Worm (Caenorhabditis elegans): Measurements from ENCODE around the gene sqst-5.

sqst-5 gene

DNA sequence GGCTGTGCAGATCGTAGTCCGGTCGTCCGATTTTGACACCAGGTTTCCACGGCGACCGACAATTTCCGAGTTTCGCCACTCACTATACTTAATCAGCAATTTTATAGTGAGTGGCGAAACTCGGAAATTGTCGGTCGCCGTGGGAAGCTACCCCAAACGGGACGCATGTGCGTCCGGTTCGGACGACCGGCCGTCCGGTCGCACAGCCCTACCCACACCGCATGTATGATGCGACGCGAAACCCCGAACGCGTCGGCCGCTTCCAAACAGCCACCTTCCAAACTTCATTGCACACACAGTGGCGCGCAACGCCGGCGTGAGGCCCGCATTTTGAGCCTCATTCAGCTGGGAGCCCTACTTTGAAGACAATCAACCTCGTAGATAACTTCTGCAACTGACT is 3.7 kb upstream of the sqst-5 start:
- TF ChIP-seq nhr-232 (tag; optimal IDR thresholded peaks at IDR 0.05) (no peak), mec-3 (tag; optimal IDR thresholded peaks at IDR 0.05; ENCODE audit: borderline replicate concordance) (no peak), C08G9.2 (tag; optimal IDR thresholded peaks at IDR 0.05) (no peak), ceh-14 (tag; optimal IDR thresholded peaks at IDR 0.05) (no peak), pqm-1 (tag; optimal IDR thresholded peaks at IDR 0.05) (no peak), ztf-16 (tag; optimal IDR thresholded peaks at IDR 0.05) (no peak), ceh-19 (GFP tag; optimal IDR thresholded peaks at IDR 0.05) (no peak), syd-9 (tag; optimal IDR thresholded peaks at IDR 0.05) (no peak)

DNA sequence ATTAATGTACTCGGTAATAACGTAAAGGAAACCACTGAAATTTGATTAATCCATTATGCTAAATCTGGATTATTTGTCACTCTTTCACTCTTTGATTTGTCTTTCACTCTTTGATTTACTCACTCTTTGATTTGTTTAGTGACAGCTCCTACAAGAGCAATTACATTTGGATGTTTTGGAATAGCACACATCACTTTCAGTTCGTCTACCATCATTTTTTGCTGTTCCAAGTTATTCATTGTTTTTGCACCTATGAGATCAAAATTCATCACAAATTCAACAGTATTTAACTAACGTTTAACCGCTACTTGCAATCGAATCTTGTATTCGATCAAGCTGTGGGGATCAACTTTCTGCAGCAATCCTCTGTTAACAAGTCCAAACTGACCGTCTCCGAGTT is 1.7 kb upstream of the sqst-5 start:
- TF ChIP-seq hlh-15 (tag; optimal IDR thresholded peaks at IDR 0.05): no peak
- TF ChIP-seq pros-1 (tag; optimal IDR thresholded peaks at IDR 0.05): no peak
- TF ChIP-seq hlh-8 (tag; optimal IDR thresholded peaks at IDR 0.05): no peak
- no peak for TF ChIP-seq hlh-13 (GFP tag; optimal IDR thresholded peaks at IDR 0.05)
- TF ChIP-seq lim-6 (tag; optimal IDR thresholded peaks at IDR 0.05): no peak
- TF ChIP-seq ceh-24 (tag; optimal IDR thresholded peaks at IDR 0.05): no peak
- no peak for TF ChIP-seq ceh-30 (tag; optimal IDR thresholded peaks at IDR 0.05)
- TF ChIP-seq fax-1 (tag; optimal IDR thresholded peaks at IDR 0.05): no peak
- TF ChIP-seq fkh-10 (GFP tag; optimal IDR thresholded peaks at IDR 0.05): no peak
- no peak for TF ChIP-seq madf-2 (tag; optimal IDR thresholded peaks at IDR 0.05)
- TF ChIP-seq ref-2 (tag; optimal IDR thresholded peaks at IDR 0.05): no peak
- no peak for TF ChIP-seq C08G9.2 (tag; optimal IDR thresholded peaks at IDR 0.05)
- no peak for TF ChIP-seq unc-55 (GFP tag; optimal IDR thresholded peaks at IDR 0.05)
- TF ChIP-seq ets-4 (tag; optimal IDR thresholded peaks at IDR 0.05): no peak
- TF ChIP-seq che-1 (tag; optimal IDR thresholded peaks at IDR 0.05): no peak

DNA sequence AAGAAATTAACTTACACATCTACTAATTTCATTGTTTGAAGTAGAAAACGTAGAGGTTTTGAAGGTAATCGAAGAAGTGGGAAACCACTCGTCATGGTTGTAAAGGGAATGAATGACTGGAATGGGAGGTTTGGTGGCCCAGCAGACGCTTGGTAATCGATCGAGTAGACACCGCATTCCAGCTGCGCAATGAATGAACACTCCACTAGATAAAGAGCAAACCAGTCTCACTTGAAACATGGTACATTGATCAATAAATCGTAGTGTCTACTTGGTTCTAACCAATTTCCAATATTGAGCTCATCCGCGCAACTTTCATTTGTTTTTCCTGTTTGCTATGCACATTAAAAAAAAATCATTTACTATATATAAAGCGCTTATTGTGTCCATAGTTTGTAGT is 1.1 kb downstream of the sqst-5 start, which contains the start of gene fbxb-84:
TSS of gene fbxb-84 (minus strand) at position 101 of the 400 bp plus-strand sequence.
- no peak for TF ChIP-seq K09A11.1 (tag; optimal IDR thresholded peaks at IDR 0.05; ENCODE audit: insufficient read depth)
- TF ChIP-seq ceh-6 (GFP tag; optimal IDR thresholded peaks at IDR 0.05): no peak
- TF ChIP-seq zip-5 (tag; optimal IDR thresholded peaks at IDR 0.05): no peak
- no peak for TF ChIP-seq unc-55 (GFP tag; optimal IDR thresholded peaks at IDR 0.05)
- no peak for TF ChIP-seq syd-9 (tag; optimal IDR thresholded peaks at IDR 0.05)
- no peak for TF ChIP-seq pha-2 (tag; optimal IDR thresholded peaks at IDR 0.05)
- TF ChIP-seq pax-1 (tag; optimal IDR thresholded peaks at IDR 0.05): no peak
- no peak for TF ChIP-seq sox-4 (tag; optimal IDR thresholded peaks at IDR 0.05)
- TF ChIP-seq C08G9.2 (tag; optimal IDR thresholded peaks at IDR 0.05): no peak
- TF ChIP-seq pha-4 (tag; optimal IDR thresholded peaks at IDR 0.05): no peak
- TF ChIP-seq hlh-8 (tag; optimal IDR thresholded peaks at IDR 0.05): no peak
- no peak for TF ChIP-seq npax-4 (tag; optimal IDR thresholded peaks at IDR 0.05)

DNA sequence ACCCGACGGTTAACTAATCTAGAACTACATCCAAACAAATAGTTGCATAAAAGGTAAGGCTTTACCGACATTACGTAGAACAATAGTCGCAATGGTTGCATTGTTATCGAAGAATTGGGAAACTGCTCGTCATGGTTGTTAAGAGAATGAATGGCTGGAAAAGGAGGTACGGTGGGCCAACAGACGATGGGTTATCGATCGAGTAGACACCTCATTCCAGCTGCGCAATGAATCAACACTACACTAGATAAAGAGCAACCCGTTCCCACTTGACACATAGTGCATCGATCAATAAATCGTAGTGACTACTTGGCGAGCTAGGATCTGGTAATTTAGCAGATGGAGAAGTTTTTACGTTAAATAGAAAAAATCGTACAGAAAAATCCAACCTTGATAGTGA is 2.3 kb downstream of the sqst-5 start, which contains the start of the genes T17A3.12 and fbxb-83:
TSS of gene T17A3.12 (minus strand) at position 101 of the 400 bp plus-strand sequence.
TSS of gene fbxb-83 (minus strand) at position 134 of the 400 bp plus-strand sequence.
- no peak for TF ChIP-seq pqm-1 (tag; optimal IDR thresholded peaks at IDR 0.05)
- no peak for TF ChIP-seq K02D7.2 (tag; optimal IDR thresholded peaks at IDR 0.05)
- no peak for TF ChIP-seq tbx-7 (tag; optimal IDR thresholded peaks at IDR 0.05)
- no peak for TF ChIP-seq pha-2 (tag; optimal IDR thresholded peaks at IDR 0.05)
- TF ChIP-seq ttx-3 (tag; optimal IDR thresholded peaks at IDR 0.05): no peak
- TF ChIP-seq pros-1 (tag; optimal IDR thresholded peaks at IDR 0.05): no peak
- no peak for TF ChIP-seq fax-1 (tag; optimal IDR thresholded peaks at IDR 0.05)
- TF ChIP-seq unc-3 (GFP tag; conservative IDR thresholded peaks at IDR 0.05): no peak
- no peak for TF ChIP-seq unc-3 (tag; optimal IDR thresholded peaks at IDR 0.05)
- no peak for TF ChIP-seq fkh-6 (tag; optimal IDR thresholded peaks at IDR 0.05)
- no peak for TF ChIP-seq F13H6.1 (tag; optimal IDR thresholded peaks at IDR 0.05)
- no peak for TF ChIP-seq ceh-31 (tag; optimal IDR thresholded peaks at IDR 0.05)
- no peak for TF ChIP-seq C38D4.7 (GFP tag; optimal IDR thresholded peaks at IDR 0.05)
- TF ChIP-seq tbx-2 (tag; optimal IDR thresholded peaks at IDR 0.05): no peak
